Worm (Caenorhabditis elegans) whole organism, early embryonic: Measurements from ENCODE around the gene gbb-1.

ENCODE experiments used
- B0310.2 ChIP-seq: sonication (generic microtip); optimal IDR thresholded peaks from 2 replicates; lab custom pipeline; 2016; ENCODE audit warnings: mild to moderate bottlenecking, missing genetic modification characterization, missing compliant biosample characterization
- F13C5.2 ChIP-seq: sonication (generic microtip); optimal IDR thresholded peaks from 2 replicates; lab custom pipeline; 2017; ENCODE audit warnings: mild to moderate bottlenecking, missing genetic modification characterization, inconsistent platforms, missing compliant biosample characterization
- aly-1 ChIP-seq: sonication (generic microtip); optimal IDR thresholded peaks from 2 replicates; lab custom pipeline; 2016; ENCODE audit warnings: missing genetic modification characterization, missing compliant biosample characterization
- ama-1 ChIP-seq: fragments of 150-350 bp; optimal IDR thresholded peaks from 2 replicates; lab custom pipeline; 2014
- ceh-13 ChIP-seq: fragments of 200-800 bp; sonication (Bioruptor generic); optimal IDR thresholded peaks from 2 replicates; lab custom pipeline; 2018; ENCODE audit warnings: mild to moderate bottlenecking, missing genetic modification characterization, missing compliant biosample characterization
- ceh-36 ChIP-seq: sonication (generic microtip); optimal IDR thresholded peaks from 2 replicates; lab custom pipeline; 2016; ENCODE audit warnings: missing genetic modification characterization, inconsistent platforms, missing compliant biosample characterization
- ets-7 ChIP-seq: sonication (generic microtip); optimal IDR thresholded peaks from 2 replicates; lab custom pipeline; 2016; ENCODE audit warnings: missing genotype, missing genetic modification characterization, missing compliant biosample characterization
- flt-1 ChIP-seq: fragments of 200-800 bp; sonication (Bioruptor generic); IDR thresholded peaks from 2 replicates; pipeline ENCODE4 v1.3.6; 2022; ENCODE audit warnings: missing genetic modification characterization, missing compliant biosample characterization
- hmbx-1 ChIP-seq: sonication (generic microtip); optimal IDR thresholded peaks from 2 replicates; lab custom pipeline; 2016; ENCODE audit warnings: mild to moderate bottlenecking, missing genetic modification characterization, missing compliant biosample characterization
- hmg-4 ChIP-seq: fragments of 200-800 bp; sonication (Bioruptor generic); optimal IDR thresholded peaks from 2 replicates; lab custom pipeline; 2018; ENCODE audit warnings: mild to moderate bottlenecking, missing genetic modification characterization, missing compliant biosample characterization
- hnd-1 ChIP-seq: sonication (generic microtip); optimal IDR thresholded peaks from 2 replicates; lab custom pipeline; 2016; ENCODE audit warnings: missing genetic modification characterization, missing compliant biosample characterization
- pes-1 ChIP-seq: fragments of 200-800 bp; sonication (Bioruptor generic); IDR thresholded peaks from 2 replicates; pipeline ENCODE4 v1.3.6; 2022; ENCODE audit warnings: missing genetic modification reagents, missing genetic modification characterization, missing compliant biosample characterization
- scrt-1 ChIP-seq: fragments of 200-800 bp; sonication (Bioruptor generic); IDR thresholded peaks from 2 replicates; pipeline ENCODE4 v1.3.6; 2022; ENCODE audit warnings: missing genetic modification characterization, missing compliant biosample characterization
- sea-1 ChIP-seq: fragments of 200-800 bp; sonication (Bioruptor generic); conservative IDR thresholded peaks from 2 replicates; pipeline ENCODE4 v1.3.6; 2022; ENCODE audit warnings: missing genetic modification characterization, missing compliant biosample characterization
- tbx-11 ChIP-seq: fragments of 200-800 bp; sonication (Bioruptor generic); IDR thresholded peaks from 2 replicates; pipeline ENCODE4 v1.3.6; 2022; ENCODE audit warnings: missing genetic modification characterization, missing compliant biosample characterization
- tbx-37 ChIP-seq: fragments of 200-800 bp; sonication (Bioruptor generic); conservative IDR thresholded peaks from 2 replicates; pipeline ENCODE4 v1.3.6; 2022; ENCODE audit warnings: missing genetic modification reagents, missing genetic modification characterization, missing compliant biosample characterization
- tra-4 ChIP-seq: sonication (generic microtip); optimal IDR thresholded peaks from 2 replicates; lab custom pipeline; 2017; ENCODE audit warnings: missing genetic modification characterization, missing compliant biosample characterization

gbb-1 gene

ce11 chrX:2971542-2971988 lies 13.8 kb downstream of the gbb-1 start:
- no peak for TF ChIP-seq F13C5.2 (tag; lab: Kevin White, UChicago)
- no peak for TF ChIP-seq tbx-11 (GFP tag; lab: Robert Waterston, UW)
- TF ChIP-seq ceh-13 (GFP tag; lab: Kevin White, UChicago): no peak
- TF ChIP-seq hmbx-1 (tag; lab: Kevin White, UChicago): no peak
- no peak for TF ChIP-seq hmg-4 (GFP tag; lab: Kevin White, UChicago)
- no peak for TF ChIP-seq sea-1
- no peak for TF ChIP-seq ets-7 (tag; lab: Kevin White, UChicago)
- TF ChIP-seq ceh-36: no peak
- TF ChIP-seq pes-1: no peak
- TF ChIP-seq scrt-1 (GFP tag; lab: Robert Waterston, UW): no peak
- no peak for TF ChIP-seq tbx-37
- no peak for TF ChIP-seq tra-4 (tag; lab: Kevin White, UChicago)
- TF ChIP-seq aly-1: no peak
- TF ChIP-seq B0310.2: no peak
- TF ChIP-seq ama-1 (lab: Kevin White, UChicago): no peak
- no peak for TF ChIP-seq hnd-1 (tag; lab: Kevin White, UChicago)

- TF ChIP-seq ceh-36: no peak
- no peak for TF ChIP-seq ama-1 (lab: Kevin White, UChicago)
- no peak for TF ChIP-seq hnd-1 (tag; lab: Kevin White, UChicago)
- no peak for TF ChIP-seq ets-7 (tag; lab: Kevin White, UChicago)
- TF ChIP-seq sea-1: no peak
- TF ChIP-seq aly-1: no peak
- TF ChIP-seq hmg-4 (GFP tag; lab: Kevin White, UChicago): no peak
- TF ChIP-seq B0310.2: no peak
- no peak for TF ChIP-seq pes-1
- no peak for TF ChIP-seq tbx-37
- TF ChIP-seq tra-4 (tag; lab: Kevin White, UChicago): no peak
- no peak for TF ChIP-seq tbx-11 (GFP tag; lab: Robert Waterston, UW)
- TF ChIP-seq F13C5.2 (tag; lab: Kevin White, UChicago): no peak
- TF ChIP-seq ceh-13 (GFP tag; lab: Kevin White, UChicago): no peak
- no peak for TF ChIP-seq hmbx-1 (tag; lab: Kevin White, UChicago)
- TF ChIP-seq flt-1: no peak
- TF ChIP-seq scrt-1 (GFP tag; lab: Robert Waterston, UW): no peak
Measured at ce11 chrX:2972272-2973042, 14.7 kb downstream of the gbb-1 start.

- TF ChIP-seq ceh-13 (GFP tag; lab: Kevin White, UChicago): no peak
- no peak for TF ChIP-seq F13C5.2 (tag; lab: Kevin White, UChicago)
Measured at ce11 chrX:2975421-2975820, 17.7 kb downstream of the gbb-1 start.

- TF ChIP-seq hmbx-1 (tag; lab: Kevin White, UChicago) (no peak), aly-1 (no peak), pes-1 (no peak), ceh-13 (GFP tag; lab: Kevin White, UChicago) (no peak), tra-4 (tag; lab: Kevin White, UChicago) (no peak), hmg-4 (GFP tag; lab: Kevin White, UChicago) (no peak), ceh-36 (no peak), B0310.2 (no peak), ets-7 (tag; lab: Kevin White, UChicago) (no peak), F13C5.2 (tag; lab: Kevin White, UChicago) (no peak)
Measured at ce11 chrX:2976148-2976547, 18.4 kb downstream of the gbb-1 start, which contains the start of gene aakg-3. TSS of gene aakg-3 (plus strand) at chrX:2976448.

ce11 chrX:2978100-2978499 lies 20.4 kb downstream of the gbb-1 start:
- TF ChIP-seq ama-1 (lab: Kevin White, UChicago) (no peak), hnd-1 (tag; lab: Kevin White, UChicago) (no peak)

- TF ChIP-seq flt-1: no peak
- TF ChIP-seq ets-7 (tag; lab: Kevin White, UChicago): no peak
- no peak for TF ChIP-seq ama-1 (lab: Kevin White, UChicago)
- no peak for TF ChIP-seq sea-1
- TF ChIP-seq aly-1: no peak
- no peak for TF ChIP-seq ceh-36
- no peak for TF ChIP-seq F13C5.2 (tag; lab: Kevin White, UChicago)
- no peak for TF ChIP-seq B0310.2
- no peak for TF ChIP-seq scrt-1 (GFP tag; lab: Robert Waterston, UW)
- TF ChIP-seq hmg-4 (GFP tag; lab: Kevin White, UChicago): no peak
- no peak for TF ChIP-seq tra-4 (tag; lab: Kevin White, UChicago)
- TF ChIP-seq hnd-1 (tag; lab: Kevin White, UChicago): no peak
- TF ChIP-seq pes-1: no peak
- no peak for TF ChIP-seq ceh-13 (GFP tag; lab: Kevin White, UChicago)
- no peak for TF ChIP-seq tbx-11 (GFP tag; lab: Robert Waterston, UW)
- no peak for TF ChIP-seq hmbx-1 (tag; lab: Kevin White, UChicago)
- TF ChIP-seq tbx-37: no peak
Measured at ce11 chrX:2981715-2982114, 24.0 kb downstream of the gbb-1 start, which contains the start of gene nspg-5. TSS of gene nspg-5 (plus strand) at chrX:2982015.

- TF ChIP-seq ceh-36: no peak
Measured at ce11 chrX:2983996-2984395, 26.3 kb downstream of the gbb-1 start, which contains the start of gene osm-5. TSS of gene osm-5 (plus strand) at chrX:2984263.

ce11 chrX:2990145-2990544 lies 32.4 kb downstream of the gbb-1 start:
- TF ChIP-seq pes-1 (0 out of 2 replicates have a peak, but pooled peaks have one; percentile 8), ama-1 (lab: Kevin White, UChicago) (no peak), tbx-37 (no peak)
